Fruit fly (Drosophila melanogaster) Kc167 (cell line): ENCODE results near the gene CG32259.

Source experiments
- Myc ChIP-seq: fragments of >200 bp; optimal IDR thresholded peaks from 2 replicates; lab custom pipeline; 2017; ENCODE audit warnings: missing external identifiers
- Sin3A ChIP-seq: fragments of >200 bp; optimal IDR thresholded peaks from 2 replicates; lab custom pipeline; 2018; ENCODE audit warnings: missing external identifiers
- h ChIP-seq: fragments of >200 bp; optimal IDR thresholded peaks from 3 replicates; lab custom pipeline; 2018; ENCODE audit warnings: missing external identifiers
- insv ChIP-seq: fragments of >200 bp; optimal IDR thresholded peaks from 3 replicates; lab custom pipeline; 2018; ENCODE audit warnings: missing external identifiers
- psq ChIP-seq: fragments of >200 bp; optimal IDR thresholded peaks from 2 replicates; lab custom pipeline; 2017; ENCODE audit warnings: missing external identifiers
- ttk ChIP-seq: sonication (Bioruptor generic); optimal IDR thresholded peaks from 2 replicates; lab custom pipeline; 2017; ENCODE audit warnings: missing external identifiers

The CG32259 gene

DNA sequence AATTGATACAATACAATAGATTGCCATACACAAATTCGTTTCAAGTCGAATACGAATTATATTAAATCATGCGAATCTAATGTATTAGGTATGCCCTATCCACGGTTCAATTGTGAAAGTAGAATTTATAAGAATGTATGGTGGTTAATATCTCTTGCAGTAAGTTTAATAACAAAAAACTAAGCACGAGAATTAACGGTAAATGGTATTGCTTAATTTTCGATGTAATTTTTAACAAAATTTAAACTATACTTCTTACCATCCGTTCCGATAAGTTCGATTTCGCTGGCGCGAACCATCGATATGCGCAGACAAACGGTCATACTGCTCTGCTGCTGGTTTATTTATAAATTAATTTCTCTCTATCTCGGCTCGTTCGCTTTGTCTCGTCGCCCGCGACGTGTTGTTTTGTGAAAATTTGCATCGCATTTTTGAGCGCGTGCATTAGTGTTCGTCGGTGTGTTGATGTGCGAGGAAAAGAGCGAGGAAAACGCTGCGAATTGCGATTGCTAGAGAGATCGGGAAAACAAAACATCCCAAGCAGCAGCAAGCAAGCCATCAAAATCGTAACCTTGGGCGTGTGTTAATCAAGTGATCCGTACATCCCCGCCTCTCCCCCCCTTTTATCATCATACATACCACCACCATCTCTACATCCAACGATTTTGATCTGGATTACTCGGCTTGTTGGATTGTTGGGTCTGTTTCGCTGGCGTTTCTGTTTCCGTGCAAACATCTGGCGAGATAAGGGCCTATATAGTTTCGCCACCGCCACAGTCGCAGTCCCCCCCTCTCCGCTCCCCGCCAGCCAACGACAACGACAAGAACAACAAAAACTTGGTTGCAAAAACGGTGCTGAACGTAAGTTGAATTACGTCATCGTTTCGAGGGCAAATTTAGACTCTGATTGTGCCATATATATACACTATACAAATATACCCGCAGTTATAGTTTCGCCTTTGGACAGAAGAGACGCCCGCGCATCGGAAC lies 34.4 kb downstream of the CG32259 start, which contains the start of gene Fit1:
TSS of gene Fit1 (plus strand) at position 307 of the 990 bp plus-strand sequence.
- TF ChIP-seq insv (lab: Kevin White, UChicago) (no peak), psq (peak; percentile 94)

dm6 chr3L:4107120-4107519 lies 38.0 kb downstream of the CG32259 start:
- TF ChIP-seq insv (lab: Kevin White, UChicago) (no peak), Myc (lab: Kevin White, UChicago) (no peak), psq (no peak)

dm6 chr3L:4108072-4108843 lies 39.1 kb downstream of the CG32259 start, which contains the start of gene Ack:
Gene Ack, plus strand, starts transcription at chr3L:4108186.
- no peak for TF ChIP-seq insv (lab: Kevin White, UChicago)
- TF ChIP-seq Sin3A (lab: Kevin White, UChicago), result no peak
- no peak for TF ChIP-seq h (lab: Kevin White, UChicago)
- no peak for TF ChIP-seq ttk
- no peak for TF ChIP-seq Myc (lab: Kevin White, UChicago)
- TF ChIP-seq psq, result no peak

DNA sequence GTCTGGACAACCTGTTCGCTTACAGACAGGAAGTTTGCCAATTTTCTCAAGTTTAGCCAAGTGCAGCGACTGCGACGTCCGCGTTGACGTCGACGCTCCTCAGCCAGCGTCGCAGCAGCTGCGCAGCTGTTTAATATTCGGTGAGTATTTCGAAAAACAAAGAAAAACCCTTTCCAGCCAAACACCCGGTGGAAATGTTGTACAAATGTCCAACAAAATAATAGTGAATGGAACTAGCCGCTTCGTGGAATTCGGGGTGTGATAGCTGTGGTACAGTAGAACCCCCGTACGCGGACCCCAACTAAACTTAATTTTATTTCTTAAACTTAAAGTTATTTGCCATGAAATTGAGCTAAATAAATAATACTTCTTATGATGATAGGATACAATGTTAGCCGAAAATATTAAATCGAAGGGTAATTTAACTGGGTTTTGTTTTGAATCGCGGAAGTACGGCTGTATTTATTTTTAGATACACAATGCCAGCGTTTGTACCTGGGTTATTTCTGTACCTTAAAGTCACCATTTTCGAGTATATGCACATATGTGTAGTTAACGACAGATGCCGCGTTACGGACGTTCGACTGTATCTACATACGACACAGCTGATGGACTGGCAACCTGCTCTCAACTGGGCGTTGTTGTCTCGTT lies 39.8 kb downstream of the CG32259 start:
- no peak for TF ChIP-seq insv (lab: Kevin White, UChicago)
- no peak for TF ChIP-seq ttk
- no peak for TF ChIP-seq Myc (lab: Kevin White, UChicago)
- no peak for TF ChIP-seq psq
- TF ChIP-seq Sin3A (lab: Kevin White, UChicago), result no peak
- TF ChIP-seq h (lab: Kevin White, UChicago), result no peak

DNA sequence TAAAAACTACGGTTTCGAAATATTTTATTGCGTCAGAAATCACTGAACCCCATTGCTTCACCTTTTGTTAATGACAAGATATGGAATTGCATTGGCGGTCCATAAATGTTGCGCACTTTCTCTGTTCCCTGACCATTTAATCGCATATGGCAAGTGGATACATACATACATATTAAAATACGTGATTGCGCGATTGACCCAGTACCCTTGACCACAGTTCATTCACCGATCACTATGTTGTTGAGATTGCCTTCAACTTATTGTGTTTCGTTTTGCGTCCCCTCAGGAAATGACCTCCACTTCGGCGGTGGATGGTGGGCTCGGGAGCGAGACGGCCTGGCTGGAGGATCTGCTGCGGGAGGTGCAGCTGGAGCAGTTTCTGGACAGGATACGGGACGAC lies 41.0 kb downstream of the CG32259 start:
- TF ChIP-seq psq, result no peak
- TF ChIP-seq insv (lab: Kevin White, UChicago), result no peak
- no peak for TF ChIP-seq Myc (lab: Kevin White, UChicago)

dm6 chr3L:4113998-4114397 lies 44.8 kb downstream of the CG32259 start:
- TF ChIP-seq insv (lab: Kevin White, UChicago) (no peak), psq (no peak)

dm6 chr3L:4115107-4115506 lies 45.9 kb downstream of the CG32259 start:
- TF ChIP-seq Sin3A (lab: Kevin White, UChicago) (no peak), ttk (no peak)

DNA sequence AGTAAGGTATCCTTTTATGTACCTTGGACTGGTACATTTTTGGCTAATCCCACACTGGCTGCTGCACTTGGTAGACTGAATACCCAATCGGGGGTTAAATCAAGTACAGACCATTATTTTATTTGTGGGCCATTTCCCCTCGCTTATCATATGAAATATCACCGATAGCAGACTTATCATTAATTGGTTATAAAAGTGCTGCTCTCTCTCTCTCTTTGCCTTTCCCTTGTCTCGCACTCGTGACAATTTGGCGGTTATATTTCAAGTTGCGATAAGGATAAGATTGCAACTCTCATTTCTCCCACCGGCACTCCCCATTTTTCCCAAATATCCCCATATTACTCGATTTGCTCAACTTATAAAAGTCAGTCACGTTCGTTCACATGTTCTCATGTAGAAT lies 46.5 kb downstream of the CG32259 start:
- TF ChIP-seq Sin3A (lab: Kevin White, UChicago) (no peak), h (lab: Kevin White, UChicago) (no peak)

DNA sequence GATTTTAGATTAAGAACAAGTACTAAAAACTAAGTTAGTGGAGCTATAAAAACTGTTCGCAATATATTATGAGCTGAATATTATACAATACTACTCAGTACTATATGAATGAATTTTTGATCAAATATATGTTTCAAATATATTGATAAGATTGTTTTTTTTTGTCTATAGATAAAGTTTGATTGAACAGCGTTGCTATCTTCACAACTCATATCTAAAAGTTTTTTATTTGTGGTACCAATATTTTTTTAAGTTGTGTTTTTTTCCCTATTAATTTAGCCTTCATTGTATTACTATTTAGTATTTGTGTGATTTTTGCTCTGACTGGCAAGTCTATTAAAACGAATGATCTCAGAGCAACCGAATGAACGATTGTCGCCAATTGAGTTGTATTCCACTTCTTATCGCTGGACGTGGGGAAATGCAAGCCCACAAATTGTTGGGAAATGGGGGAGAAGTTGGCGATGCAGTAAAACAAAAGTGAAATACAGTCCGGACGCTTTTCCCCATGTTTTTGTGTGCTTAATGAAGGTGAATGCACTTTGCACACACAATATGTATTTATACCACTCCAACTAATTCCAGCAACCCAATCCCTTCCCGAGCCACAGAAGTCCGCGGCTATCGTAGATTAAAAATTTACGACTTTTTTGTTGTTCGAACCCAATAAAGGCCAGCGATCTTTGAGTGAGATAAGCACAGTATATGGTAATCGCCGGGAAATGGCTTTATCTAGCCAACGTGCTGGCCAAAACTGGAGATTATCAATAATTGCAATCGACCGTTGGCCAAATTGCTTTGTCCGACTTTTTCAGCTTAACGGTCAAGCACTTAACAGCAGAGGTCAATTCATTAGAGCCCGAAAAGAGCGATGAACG lies 47.6 kb downstream of the CG32259 start:
- no peak for TF ChIP-seq Sin3A (lab: Kevin White, UChicago)
- no peak for TF ChIP-seq Myc (lab: Kevin White, UChicago)

- TF ChIP-seq Sin3A (lab: Kevin White, UChicago), result no peak
- no peak for TF ChIP-seq Myc (lab: Kevin White, UChicago)
- TF ChIP-seq h (lab: Kevin White, UChicago), result no peak
- TF ChIP-seq ttk, result no peak
Measured at dm6 chr3L:4117493-4117892, 48.3 kb downstream of the CG32259 start.

DNA sequence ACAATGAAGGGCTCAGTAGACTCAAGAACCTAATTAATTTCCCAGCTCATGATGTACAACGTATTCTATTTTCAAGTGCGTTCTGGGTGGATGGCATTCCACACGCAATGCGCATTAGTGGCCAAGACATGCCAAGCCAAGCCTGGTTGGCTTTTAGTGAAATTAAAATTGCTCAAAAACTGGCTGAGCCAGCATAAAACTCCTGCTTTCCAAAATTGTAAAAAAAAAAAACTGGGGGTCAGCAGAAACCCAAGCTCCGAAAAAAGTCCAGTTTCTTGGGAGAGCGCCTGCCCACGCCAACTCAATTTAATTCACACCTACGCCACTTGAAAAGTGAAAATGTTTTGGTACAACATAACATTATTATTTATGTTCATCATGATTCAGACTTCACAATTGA lies 49.2 kb downstream of the CG32259 start:
- TF ChIP-seq psq (no peak), ttk (no peak), Sin3A (lab: Kevin White, UChicago) (no peak), insv (lab: Kevin White, UChicago) (no peak), h (lab: Kevin White, UChicago) (no peak), Myc (lab: Kevin White, UChicago) (no peak)
